Fruit fly (Drosophila melanogaster) whole organism, embryonic: ENCODE results near the gene CG4459.
A peak's percentile ranks its signal among the peaks of the same experiment; 100 is the strongest.

Experiments
- CG10147 ChIP-seq: fragments of 200-800 bp; sonication (Bioruptor generic); optimal IDR thresholded peaks from 2 replicates; lab custom pipeline; 2019; ENCODE audit warnings: missing biosample characterization, mild to moderate bottlenecking, missing genetic modification characterization, moderate library complexity
- CG12942 ChIP-seq: fragments of 200-800 bp; sonication (Bioruptor generic); optimal IDR thresholded peaks from 3 replicates; lab custom pipeline; 2016; ENCODE audit warnings: missing biosample characterization, missing genetic modification characterization
- CG15073 ChIP-seq: fragments of 200-800 bp; sonication (Bioruptor generic); optimal IDR thresholded peaks from 2 replicates; lab custom pipeline; 2016; ENCODE audit warnings: missing biosample characterization, missing genetic modification characterization
- CG15514 ChIP-seq: fragments of 200-800 bp; sonication (Bioruptor generic); optimal IDR thresholded peaks from 3 replicates; lab custom pipeline; 2017; ENCODE audit warnings: missing biosample characterization, missing genetic modification characterization, mild to moderate bottlenecking, moderate library complexity, missing genetic modification reagents
- CG1603 ChIP-seq: fragments of 200-800 bp; sonication (Bioruptor generic); optimal IDR thresholded peaks from 2 replicates; lab custom pipeline; 2019; ENCODE audit warnings: missing biosample characterization, mild to moderate bottlenecking, missing genetic modification characterization, moderate library complexity
- CG1792 ChIP-seq: fragments of 200-800 bp; sonication (Bioruptor generic); optimal IDR thresholded peaks from 2 replicates; lab custom pipeline; 2016; ENCODE audit warnings: missing biosample characterization, missing genetic modification characterization
- CG2199 ChIP-seq: fragments of 200-800 bp; sonication (Bioruptor generic); IDR thresholded peaks from 3 replicates; pipeline ENCODE4 v1.3.6; 2022; ENCODE audit warnings: missing biosample characterization, missing genetic modification characterization
- CG30403 ChIP-seq: fragments of 200-800 bp; sonication (Bioruptor generic); optimal IDR thresholded peaks from 3 replicates; lab custom pipeline; 2016; ENCODE audit warnings: missing biosample characterization, missing genetic modification characterization
- CG34376 ChIP-seq: fragments of 200-800 bp; sonication (Bioruptor generic); optimal IDR thresholded peaks from 2 replicates; lab custom pipeline; 2018; ENCODE audit warnings: missing biosample characterization, mild to moderate bottlenecking, missing genetic modification characterization
- CG34422 ChIP-seq: fragments of 200-800 bp; sonication (Bioruptor generic); IDR thresholded peaks from 3 replicates; pipeline ENCODE4 v1.3.6; 2022; ENCODE audit warnings: missing biosample characterization, missing genetic modification characterization
- CG43689 ChIP-seq: fragments of 200-800 bp; sonication (Bioruptor generic); IDR thresholded peaks from 2 replicates; pipeline ENCODE4 v1.3.6; 2022; ENCODE audit warnings: missing biosample characterization, missing genetic modification characterization
- CG4424 ChIP-seq: fragments of 200-800 bp; sonication (Bioruptor generic); optimal IDR thresholded peaks from 3 replicates; lab custom pipeline; 2016; ENCODE audit warnings: missing biosample characterization, missing genetic modification characterization
- CG7357 ChIP-seq: fragments of 200-800 bp; sonication (Bioruptor generic); IDR thresholded peaks from 3 replicates; pipeline ENCODE4 v1.3.6; 2022; ENCODE audit warnings: missing biosample characterization, missing genetic modification characterization
- CG8388 ChIP-seq: fragments of 200-800 bp; sonication (Bioruptor generic); optimal IDR thresholded peaks from 2 replicates; lab custom pipeline; 2019; ENCODE audit warnings: missing biosample characterization, mild to moderate bottlenecking, missing genetic modification characterization, moderate library complexity
- CG9876 ChIP-seq: fragments of 200-800 bp; sonication (Bioruptor generic); optimal IDR thresholded peaks from 2 replicates; lab custom pipeline; 2016; ENCODE audit warnings: missing biosample characterization, missing genetic modification characterization
- CoRest ChIP-seq: fragments of 200-800 bp; sonication (Bioruptor generic); optimal IDR thresholded peaks from 3 replicates; lab custom pipeline; 2018; ENCODE audit warnings: missing biosample characterization, mild to moderate bottlenecking, missing genetic modification characterization, moderate library complexity
- D19A ChIP-seq: fragments of 200-800 bp; optimal IDR thresholded peaks from 3 replicates; lab custom pipeline; 2019; ENCODE audit warnings: missing biosample characterization, mild to moderate bottlenecking, missing genetic modification characterization, moderate library complexity
- HHEX ChIP-seq: fragments of 200-800 bp; sonication (Bioruptor generic); optimal IDR thresholded peaks from 3 replicates; lab custom pipeline; 2017; ENCODE audit warnings: missing biosample characterization, mild to moderate bottlenecking, missing genetic modification characterization, missing genetic modification reagents
- HLH3B ChIP-seq: fragments of 200-800 bp; sonication (Bioruptor generic); IDR thresholded peaks from 2 replicates; pipeline ENCODE4 v1.3.6; 2022; ENCODE audit warnings: missing biosample characterization, missing genetic modification characterization
- HLH4C ChIP-seq: fragments of 200-800 bp; sonication (Bioruptor generic); IDR thresholded peaks from 3 replicates; pipeline ENCODE4 v1.3.6; 2022; ENCODE audit warnings: missing biosample characterization, missing genetic modification characterization; ENCODE audit not compliant: partially characterized antibody
- Med ChIP-seq: fragments of 200-800 bp; sonication (Bioruptor generic); peaks from one replicate; lab custom pipeline; 2016; ENCODE audit warnings: missing biosample characterization, missing genetic modification characterization, mild to moderate bottlenecking, inconsistent platforms, moderate library complexity
- Nf-YC ChIP-seq: fragments of 200-800 bp; optimal IDR thresholded peaks from 3 replicates; lab custom pipeline; 2019; ENCODE audit warnings: missing biosample characterization, mild to moderate bottlenecking, missing genetic modification characterization, moderate library complexity
- Ptx1 ChIP-seq: fragments of 200-800 bp; sonication (Bioruptor generic); IDR thresholded peaks from 2 replicates; pipeline ENCODE4 v1.3.6; 2022; ENCODE audit warnings: missing biosample characterization, missing genetic modification characterization
- Sry-β ChIP-seq: fragments of 200-800 bp; sonication (Bioruptor generic); optimal IDR thresholded peaks from 2 replicates; lab custom pipeline; 2018; ENCODE audit warnings: missing biosample characterization, mild to moderate bottlenecking, missing genetic modification characterization, moderate library complexity
- Vsx1 ChIP-seq: fragments of 200-800 bp; sonication (Bioruptor generic); optimal IDR thresholded peaks from 2 replicates; lab custom pipeline; 2017; ENCODE audit warnings: missing biosample characterization, mild to moderate bottlenecking, missing genetic modification characterization, missing genetic modification reagents
- YL-1 ChIP-seq: fragments of 200-800 bp; sonication (Bioruptor generic); optimal IDR thresholded peaks from 3 replicates; lab custom pipeline; 2017; ENCODE audit warnings: missing biosample characterization, mild to moderate bottlenecking, missing genetic modification characterization
- bab2 ChIP-seq: fragments of 200-800 bp; sonication (Bioruptor generic); optimal IDR thresholded peaks from 2 replicates; lab custom pipeline; 2016; ENCODE audit warnings: missing biosample characterization, missing genetic modification characterization
- bbx ChIP-seq: fragments of 200-800 bp; sonication (Bioruptor generic); IDR thresholded peaks from 2 replicates; pipeline ENCODE4 v1.3.6; 2022; ENCODE audit warnings: missing biosample characterization, missing genetic modification characterization; ENCODE audit not compliant: partially characterized antibody
- br ChIP-seq: fragments of >200 bp; optimal IDR thresholded peaks from 2 replicates; lab custom pipeline; 2017
- bsh ChIP-seq, 2 experiments: fragments of 200-800 bp; sonication (Bioruptor generic); optimal IDR thresholded peaks; 2 replicates each; lab custom pipeline; 2017 to 2018; ENCODE audit warnings: mild to moderate bottlenecking in 2 of 2, missing biosample characterization in 2 of 2, missing genetic modification characterization in 2 of 2, moderate library complexity in 1 of 2
- disco-r ChIP-seq: fragments of 200-800 bp; sonication (Bioruptor generic); optimal IDR thresholded peaks from 2 replicates; lab custom pipeline; 2016; ENCODE audit warnings: missing biosample characterization, missing genetic modification characterization
- gcm ChIP-seq: fragments of 200-800 bp; sonication (Bioruptor generic); optimal IDR thresholded peaks from 2 replicates; lab custom pipeline; 2019; ENCODE audit warnings: missing biosample characterization, mild to moderate bottlenecking, missing genetic modification characterization, moderate library complexity
- grau ChIP-seq: fragments of 200-800 bp; optimal IDR thresholded peaks from 3 replicates; lab custom pipeline; 2019; ENCODE audit warnings: missing biosample characterization, mild to moderate bottlenecking, missing genetic modification characterization, moderate library complexity
- hbn ChIP-seq: fragments of 200-800 bp; sonication (Bioruptor generic); IDR thresholded peaks from 2 replicates; pipeline ENCODE4 v1.3.6; 2022; ENCODE audit warnings: missing biosample characterization, missing genetic modification characterization; ENCODE audit not compliant: partially characterized antibody
- insv ChIP-seq, 2 experiments: fragments of 200-800 bp; sonication (Bioruptor generic); optimal IDR thresholded peaks; 3 replicates each; lab custom pipeline; 2016 to 2018; ENCODE audit warnings: missing biosample characterization in 2 of 2, missing genetic modification characterization in 2 of 2
- inv ChIP-seq: fragments of 200-800 bp; sonication (Bioruptor generic); IDR thresholded peaks from 2 replicates; pipeline ENCODE4 v1.3.6; 2022; ENCODE audit warnings: missing biosample characterization, missing genetic modification characterization; ENCODE audit not compliant: partially characterized antibody
- kay ChIP-seq: fragments of 200-800 bp; sonication (Bioruptor generic); optimal IDR thresholded peaks from 2 replicates; lab custom pipeline; 2016; ENCODE audit warnings: missing biosample characterization, missing genetic modification characterization
- luna ChIP-seq: fragments of 200-800 bp; sonication (Bioruptor generic); optimal IDR thresholded peaks from 2 replicates; lab custom pipeline; 2016; ENCODE audit warnings: missing biosample characterization, missing genetic modification characterization
- peb ChIP-seq: fragments of 200-800 bp; sonication (Bioruptor generic); IDR thresholded peaks from 2 replicates; pipeline ENCODE4 v1.3.6; 2022; ENCODE audit warnings: missing biosample characterization, missing genetic modification characterization
- phol ChIP-seq: fragments of 200-800 bp; sonication (Bioruptor generic); optimal IDR thresholded peaks from 3 replicates; lab custom pipeline; 2018; ENCODE audit warnings: missing biosample characterization, mild to moderate bottlenecking, missing genetic modification characterization, moderate library complexity
- sima ChIP-seq: fragments of 200-800 bp; sonication (Bioruptor generic); optimal IDR thresholded peaks from 2 replicates; lab custom pipeline; 2016; ENCODE audit warnings: missing biosample characterization, missing genetic modification characterization
- tio ChIP-seq: fragments of 200-800 bp; sonication (Bioruptor generic); optimal IDR thresholded peaks from 2 replicates; lab custom pipeline; 2017; ENCODE audit warnings: missing biosample characterization, missing genetic modification characterization, inconsistent platforms
- tll ChIP-seq, 2 experiments: fragments of 200-800 bp in 1 of 2; fragments of >200 bp in 1 of 2; sonication (Bioruptor generic) in 1 of 2; optimal IDR thresholded peaks; 2 replicates each; lab custom pipeline; 2017 to 2019; ENCODE audit warnings: missing biosample characterization in 2 of 2, missing genetic modification characterization in 2 of 2, mild to moderate bottlenecking in 1 of 2, moderate library complexity in 1 of 2
- trem ChIP-seq: fragments of 200-800 bp; optimal IDR thresholded peaks from 3 replicates; lab custom pipeline; 2019; ENCODE audit warnings: missing biosample characterization, mild to moderate bottlenecking, missing genetic modification characterization, moderate library complexity
- twi ChIP-seq: fragments of 200-800 bp; optimal IDR thresholded peaks from 2 replicates; lab custom pipeline; 2019; ENCODE audit warnings: missing biosample characterization, mild to moderate bottlenecking, missing genetic modification characterization, moderate library complexity
- zen2 ChIP-seq: fragments of 200-800 bp; sonication (Bioruptor generic); IDR thresholded peaks from 3 replicates; pipeline ENCODE4 v1.3.6; 2022; ENCODE audit warnings: missing biosample characterization, missing genetic modification characterization; ENCODE audit not compliant: partially characterized antibody

The CG4459 gene

DNA sequence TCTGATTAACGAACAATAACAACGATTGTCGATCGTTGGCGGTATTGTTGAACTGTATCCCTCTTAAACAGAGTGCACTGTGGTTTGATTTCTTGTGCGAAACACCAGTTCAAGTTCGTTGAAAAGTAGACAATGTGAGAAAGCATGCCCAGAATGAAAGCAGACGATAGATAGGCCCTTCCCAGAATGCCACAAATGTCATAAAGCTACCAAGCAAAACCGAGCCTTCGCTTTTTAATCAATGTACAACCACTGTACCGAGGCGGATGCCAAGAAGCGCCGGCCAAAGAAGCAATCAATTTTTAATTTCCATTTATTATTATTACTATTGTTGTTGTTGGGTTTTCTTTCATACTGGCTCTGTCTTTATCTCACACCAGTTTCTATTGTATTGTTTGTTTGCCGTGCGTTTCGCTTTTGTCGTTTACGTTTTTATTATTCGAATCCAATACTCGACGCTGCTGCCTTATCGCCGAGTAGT lies 19.5 kb downstream of the CG4459 start (continued):
- TF ChIP-seq phol (tag; lab: Kevin White, UChicago) (peak; percentile 76), disco-r (GFP tag; lab: Kevin White, UChicago) (peak; percentile 63), CG2199 (GFP tag; lab: Robert Waterston, UW) (peak; percentile 73; the same call in 1 of the 3 replicates), kay (peak; percentile 65), CG8388 (peak; percentile 73), CG34376 (GFP tag; lab: Kevin White, UChicago) (peak; percentile 83), tio (GFP tag; lab: Kevin White, UChicago) (peak; percentile 73), Sry-β (GFP tag; lab: Kevin White, UChicago) (no peak), HLH3B (GFP tag; lab: Robert Waterston, UW) (peak; percentile 87), CG10147 (GFP tag; lab: Kevin White, UChicago) (peak; percentile 61), CG1792 (GFP tag; lab: Kevin White, UChicago) (peak; percentile 70), inv (GFP tag; lab: Robert Waterston, UW) (no peak), bab2 (GFP tag; lab: Kevin White, UChicago) (peak; percentile 52), Vsx1 (peak; percentile 59), br (lab: Kevin White, UChicago) (no peak), bsh (GFP tag; optimal IDR thresholded peaks at IDR 0.05; lab: Kevin White, UChicago) (peak; percentile 29 to 80), insv (GFP tag; optimal IDR thresholded peaks at IDR 0.05; lab: Kevin White, UChicago) (no peak), CoRest (tag; lab: Kevin White, UChicago) (peak; percentile 78), bbx (GFP tag; lab: Robert Waterston, UW) (no peak), Med (GFP tag; lab: Kevin White, UChicago) (peak; percentile 96), CG12942 (GFP tag; lab: Kevin White, UChicago) (peak; percentile 78), Ptx1 (peak; percentile 91), tll (GFP tag; optimal IDR thresholded peaks at IDR 0.05; lab: Kevin White, UChicago) (no peak), sima (no peak), grau (tag; lab: Kevin White, UChicago) (peak; percentile 86), twi (tag; lab: Kevin White, UChicago) (no peak), HHEX (peak; percentile 78), CG9876 (peak; percentile 75), D19A (peak; percentile 70), luna (GFP tag; lab: Kevin White, UChicago) (peak; percentile 51), hbn (GFP tag; lab: Robert Waterston, UW) (no peak), CG34422 (GFP tag; lab: Robert Waterston, UW) (peak; percentile 89), zen2 (GFP tag; lab: Robert Waterston, UW) (no peak), peb (GFP tag; lab: Robert Waterston, UW) (peak; percentile 67), CG7357 (GFP tag; lab: Robert Waterston, UW) (peak; percentile 66; the same call in 2 of the 3 replicates), Nf-YC (tag; lab: Kevin White, UChicago) (no peak), CG1603 (tag; lab: Kevin White, UChicago) (peak; percentile 90), CG30403 (GFP tag; lab: Kevin White, UChicago) (peak; percentile 83), CG15514 (GFP tag; lab: Kevin White, UChicago) (peak; percentile 74), YL-1 (GFP tag; lab: Kevin White, UChicago) (no peak), HLH4C (GFP tag; lab: Robert Waterston, UW) (no peak), gcm (GFP tag; lab: Kevin White, UChicago) (peak; percentile 67), CG15073 (GFP tag; lab: Kevin White, UChicago) (peak; percentile 16), CG4424 (GFP tag; lab: Kevin White, UChicago) (peak; percentile 82), CG43689 (peak; percentile 66), trem (tag; lab: Kevin White, UChicago) (peak; percentile 35)
